ENCODE assay signal across 1 fruit fly cellular context in the genomic region with DNA sequence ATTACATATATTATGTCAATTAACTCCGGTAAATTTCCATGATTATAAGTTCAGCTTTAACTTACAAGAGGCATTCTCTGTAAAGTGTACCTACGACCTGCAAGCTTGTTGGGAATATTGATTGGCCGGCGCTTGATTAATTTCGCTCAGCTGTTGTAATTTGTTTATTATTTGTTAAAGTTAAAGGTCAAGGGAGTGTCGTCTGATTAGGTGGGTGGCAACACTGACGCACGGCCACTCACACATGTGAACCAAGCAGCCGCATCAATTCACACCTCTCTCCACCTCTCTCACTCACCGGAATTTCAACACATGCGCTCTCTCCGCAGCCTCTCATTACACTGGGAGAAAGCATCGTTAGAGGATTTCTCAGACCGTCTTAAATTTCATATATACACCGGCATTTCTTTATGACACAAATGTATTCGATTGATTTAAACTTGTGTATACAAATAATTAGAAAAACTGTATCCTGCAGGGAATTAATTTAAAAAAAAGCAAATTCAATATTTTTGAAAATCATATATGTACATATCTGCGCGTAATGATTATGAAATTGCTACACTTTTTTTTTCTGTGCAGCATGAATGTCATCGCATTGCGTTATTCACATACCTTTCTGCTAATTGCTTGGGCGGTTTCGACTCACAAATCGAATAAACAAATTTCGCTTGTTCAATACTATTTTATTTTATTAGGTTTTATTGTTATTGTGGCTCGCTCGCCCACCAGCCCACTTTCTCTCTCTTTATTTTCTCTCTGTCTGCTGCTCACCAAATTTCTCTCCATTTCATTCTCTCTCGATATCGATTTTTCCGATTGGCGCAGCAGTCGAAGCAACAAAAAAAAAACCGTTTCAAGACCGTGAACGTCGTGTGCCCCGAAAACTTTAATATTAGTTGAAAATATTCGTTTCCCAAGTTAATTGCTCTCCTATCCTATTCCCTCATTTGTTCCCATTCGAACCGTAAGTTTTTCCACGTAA.
A peak's percentile ranks its signal among the peaks of the same experiment; 100 is the strongest.
TF ChIP-seq lines count a peak whose summit lies in the region.

No protein-coding gene starts in this region.

TF ChIP-seq in whole organism, embryonic, 481 proteins besides CTCF, POLR2A, EP300 and RAD21 (continued from another document and continues in another):
- TF ChIP-seq ash1 (GFP tag; optimal IDR thresholded peaks at IDR 0.05; lab: Kevin White, UChicago) (peak; percentile 43), en (GFP tag; optimal IDR thresholded peaks at IDR 0.05; lab: Kevin White, UChicago) (peak; percentile 82), Max (GFP tag; optimal IDR thresholded peaks at IDR 0.05; lab: Kevin White, UChicago) (peak; percentile 93), fd3F (GFP tag; optimal IDR thresholded peaks at IDR 0.05; lab: Kevin White, UChicago) (peak; percentile 88), NFAT (GFP tag; IDR thresholded peaks at IDR 0.05; lab: Robert Waterston, UW) (peak; percentile 63; the same call in 1 of the 2 replicates), aop (GFP tag; IDR thresholded peaks at IDR 0.05; lab: Robert Waterston, UW) (peak; percentile 15; the same call in 1 of the 2 replicates), onecut (GFP tag; IDR thresholded peaks at IDR 0.05; lab: Robert Waterston, UW) (peak; percentile 100), CG2712 (tag; optimal IDR thresholded peaks at IDR 0.05; lab: Kevin White, UChicago) (peak; percentile 96), CG32532 (GFP tag; IDR thresholded peaks at IDR 0.05; lab: Robert Waterston, UW) (peak; percentile 90), CG8388 (GFP tag; optimal IDR thresholded peaks at IDR 0.05; lab: Kevin White, UChicago) (peak; percentile 92), pb (GFP tag; optimal IDR thresholded peaks at IDR 0.05; lab: Kevin White, UChicago) (peak; percentile 64), sens (GFP tag; lab: Kevin White, UChicago) (peak; percentile 99), ham (GFP tag; IDR thresholded peaks at IDR 0.05; lab: Robert Waterston, UW) (no peak), Poxn (GFP tag; IDR thresholded peaks at IDR 0.05; lab: Robert Waterston, UW) (peak; percentile 47; the same call in 1 of the 2 replicates), CG8944 (GFP tag; optimal IDR thresholded peaks at IDR 0.05; lab: Kevin White, UChicago) (peak; percentile 87), slou (GFP tag; optimal IDR thresholded peaks at IDR 0.05; lab: Kevin White, UChicago) (peak; percentile 86), ind (GFP tag; optimal IDR thresholded peaks at IDR 0.05; lab: Kevin White, UChicago) (peak; percentile 92), eve (GFP tag; optimal IDR thresholded peaks at IDR 0.05; lab: Kevin White, UChicago) (no peak), CG10959 (GFP tag; IDR thresholded peaks at IDR 0.05; lab: Robert Waterston, UW) (peak; percentile 78), NC2β (GFP tag; optimal IDR thresholded peaks at IDR 0.05; lab: Kevin White, UChicago) (peak; percentile 88), GATAe (GFP tag; conservative IDR thresholded peaks at IDR 0.05; lab: Robert Waterston, UW) (peak; percentile 65), Neu2 (GFP tag; optimal IDR thresholded peaks at IDR 0.05; lab: Kevin White, UChicago; ENCODE audit: borderline replicate concordance) (peak; percentile 46), exex (tag; optimal IDR thresholded peaks at IDR 0.05; lab: Kevin White, UChicago) (peak; percentile 72), CG6654 (GFP tag; optimal IDR thresholded peaks at IDR 0.05; lab: Kevin White, UChicago) (peak; percentile 82), Hmr (GFP tag; optimal IDR thresholded peaks at IDR 0.05; lab: Kevin White, UChicago) (peak; percentile 95), nerfin-1 (tag; optimal IDR thresholded peaks at IDR 0.05; lab: Kevin White, UChicago) (peak; percentile 93), CG6272 (GFP tag; IDR thresholded peaks at IDR 0.05; lab: Robert Waterston, UW) (peak; percentile 83), CG11695 (GFP tag; IDR thresholded peaks at IDR 0.05; lab: Robert Waterston, UW) (peak; percentile 91), sim (GFP tag; IDR thresholded peaks at IDR 0.05; lab: Robert Waterston, UW) (no peak), CG12236 (GFP tag; optimal IDR thresholded peaks at IDR 0.05; lab: Kevin White, UChicago) (peak; percentile 93), gem (tag; optimal IDR thresholded peaks at IDR 0.05; lab: Kevin White, UChicago) (peak; percentile 96), Fer1 (GFP tag; optimal IDR thresholded peaks at IDR 0.05; lab: Kevin White, UChicago) (peak; percentile 95), CG12942 (GFP tag; optimal IDR thresholded peaks at IDR 0.05; lab: Kevin White, UChicago) (peak; percentile 88), Sry-β (GFP tag; optimal IDR thresholded peaks at IDR 0.05; lab: Kevin White, UChicago) (peak; percentile 51), Med (GFP tag; lab: Kevin White, UChicago) (peak; percentile 94), CG5953 (GFP tag; IDR thresholded peaks at IDR 0.05; lab: Robert Waterston, UW) (peak; percentile 87), Meics (GFP tag; optimal IDR thresholded peaks at IDR 0.05; lab: Kevin White, UChicago) (peak; percentile 94), oc (tag; optimal IDR thresholded peaks at IDR 0.05; lab: Kevin White, UChicago) (peak; percentile 96), D19A (tag; optimal IDR thresholded peaks at IDR 0.05; lab: Kevin White, UChicago) (peak; percentile 92), Doc2 (GFP tag; IDR thresholded peaks at IDR 0.05; lab: Robert Waterston, UW) (peak; percentile 58; the same call in 1 of the 2 replicates), Nf-YC (tag; optimal IDR thresholded peaks at IDR 0.05; lab: Kevin White, UChicago) (peak; percentile 86), CG17568 (GFP tag; optimal IDR thresholded peaks at IDR 0.05; lab: Kevin White, UChicago) (no peak), Stat92E (GFP tag; optimal IDR thresholded peaks at IDR 0.05; lab: Kevin White, UChicago) (peak in 1 of 3 experiments; percentile 85), inv (GFP tag; IDR thresholded peaks at IDR 0.05; lab: Robert Waterston, UW; ENCODE audit: partially characterized antibody) (no peak), cas (GFP tag; IDR thresholded peaks at IDR 0.05; lab: Robert Waterston, UW) (peak; percentile 64), CG7928 (GFP tag; optimal IDR thresholded peaks at IDR 0.05; lab: Kevin White, UChicago) (peak; percentile 56), Rx (GFP tag; IDR thresholded peaks at IDR 0.05; lab: Robert Waterston, UW) (peak; percentile 66), cg (GFP tag; optimal IDR thresholded peaks at IDR 0.05; lab: Kevin White, UChicago) (peak; percentile 61), CG30403 (GFP tag; optimal IDR thresholded peaks at IDR 0.05; lab: Kevin White, UChicago) (peak; percentile 96), CG34376 (GFP tag; optimal IDR thresholded peaks at IDR 0.05; lab: Kevin White, UChicago) (peak; percentile 86), CG3407 (GFP tag; optimal IDR thresholded peaks at IDR 0.05; lab: Kevin White, UChicago) (peak; percentile 88), gfzf (GFP tag; optimal IDR thresholded peaks at IDR 0.05; lab: Kevin White, UChicago) (no peak), Kr (GFP tag; optimal IDR thresholded peaks at IDR 0.05; lab: Kevin White, UChicago) (peak; percentile 21), sd (tag; optimal IDR thresholded peaks at IDR 0.05; lab: Kevin White, UChicago) (peak; percentile 94), E2f1 (GFP tag; IDR thresholded peaks at IDR 0.05; lab: Robert Waterston, UW) (peak; percentile 86), CG14710 (tag; optimal IDR thresholded peaks at IDR 0.05; lab: Kevin White, UChicago) (peak; percentile 93), Hmx (GFP tag; optimal IDR thresholded peaks at IDR 0.05; lab: Kevin White, UChicago) (peak; percentile 78), D (optimal IDR thresholded peaks at IDR 0.05; lab: Kevin White, UChicago) (no peak), D (GFP tag; optimal IDR thresholded peaks at IDR 0.05; lab: Kevin White, UChicago) (peak; percentile 94), Ssrp (tag; optimal IDR thresholded peaks at IDR 0.05; lab: Kevin White, UChicago) (peak; percentile 98), unc-4 (GFP tag; IDR thresholded peaks at IDR 0.05; lab: Robert Waterston, UW; ENCODE audit: partially characterized antibody) (no peak), pfk (GFP tag; optimal IDR thresholded peaks at IDR 0.05; lab: Kevin White, UChicago) (peak; percentile 6), danr (GFP tag; IDR thresholded peaks at IDR 0.05; lab: Robert Waterston, UW) (peak; percentile 66), CG7839 (tag; optimal IDR thresholded peaks at IDR 0.05; lab: Kevin White, UChicago) (peak; percentile 95), CG2129 (GFP tag; IDR thresholded peaks at IDR 0.05; lab: Robert Waterston, UW; ENCODE audit: partially characterized antibody) (no peak), CG3847 (GFP tag; IDR thresholded peaks at IDR 0.05; lab: Robert Waterston, UW) (peak; percentile 87), dimm (GFP tag; IDR thresholded peaks at IDR 0.05; lab: Robert Waterston, UW) (peak; percentile 54), gro (GFP tag; optimal IDR thresholded peaks at IDR 0.05; lab: Kevin White, UChicago) (peak; percentile 73), yki (optimal IDR thresholded peaks at IDR 0.05; lab: Kevin White, UChicago) (no peak), CG2116 (GFP tag; optimal IDR thresholded peaks at IDR 0.05; lab: Kevin White, UChicago) (peak; percentile 75), CG11398 (GFP tag; optimal IDR thresholded peaks at IDR 0.05; lab: Kevin White, UChicago) (peak; percentile 86), hbn (GFP tag; IDR thresholded peaks at IDR 0.05; lab: Robert Waterston, UW; ENCODE audit: partially characterized antibody) (no peak), CG12071 (GFP tag; optimal IDR thresholded peaks at IDR 0.05; lab: Kevin White, UChicago) (peak; percentile 84), CG12155 (GFP tag; optimal IDR thresholded peaks at IDR 0.05; lab: Kevin White, UChicago) (peak; percentile 88), z (GFP tag; IDR thresholded peaks at IDR 0.05; lab: Robert Waterston, UW) (0 out of 3 replicates have a peak, but pooled peaks have one; percentile 7), prd (optimal IDR thresholded peaks at IDR 0.05; lab: Kevin White, UChicago) (no peak), prd (GFP tag; IDR thresholded peaks at IDR 0.05; lab: Robert Waterston, UW) (peak; percentile 93), Dbx (GFP tag; IDR thresholded peaks at IDR 0.05; lab: Robert Waterston, UW) (peak; percentile 83), CG1603 (tag; optimal IDR thresholded peaks at IDR 0.05; lab: Kevin White, UChicago) (no peak), crc (GFP tag; optimal IDR thresholded peaks at IDR 0.05; lab: Kevin White, UChicago) (peak; percentile 88), crol (GFP tag; IDR thresholded peaks at IDR 0.05; lab: Robert Waterston, UW) (peak; percentile 66), Xbp1 (GFP tag; optimal IDR thresholded peaks at IDR 0.05; lab: Kevin White, UChicago) (peak; percentile 94), Dek (tag; optimal IDR thresholded peaks at IDR 0.05; lab: Kevin White, UChicago) (peak; percentile 89), CG4854 (GFP tag; optimal IDR thresholded peaks at IDR 0.05; lab: Kevin White, UChicago) (peak; percentile 84), Awh (GFP tag; IDR thresholded peaks at IDR 0.05; lab: Robert Waterston, UW) (peak; percentile 82), stc (GFP tag; IDR thresholded peaks at IDR 0.05; lab: Robert Waterston, UW) (peak; percentile 93), CkIIα-i1 (GFP tag; IDR thresholded peaks at IDR 0.05; lab: Robert Waterston, UW) (no peak), CG8089 (GFP tag; optimal IDR thresholded peaks at IDR 0.05; lab: Kevin White, UChicago) (peak; percentile 89), CG15011 (GFP tag; optimal IDR thresholded peaks at IDR 0.05; lab: Kevin White, UChicago) (peak; percentile 89), pum (GFP tag; optimal IDR thresholded peaks at IDR 0.05; lab: Kevin White, UChicago) (peak; percentile 91), sc (optimal IDR thresholded peaks at IDR 0.05; lab: Kevin White, UChicago) (no peak), sc (GFP tag; optimal IDR thresholded peaks at IDR 0.05; lab: Kevin White, UChicago) (peak; percentile 89), tll (GFP tag; optimal IDR thresholded peaks at IDR 0.05; lab: Kevin White, UChicago) (peak in 1 of 2 experiments; percentile 52), CG10654 (GFP tag; optimal IDR thresholded peaks at IDR 0.05; lab: Kevin White, UChicago) (peak; percentile 89), croc (GFP tag; conservative IDR thresholded peaks at IDR 0.05; lab: Robert Waterston, UW) (peak; percentile 90), MBD-R2 (GFP tag; IDR thresholded peaks at IDR 0.05; lab: Robert Waterston, UW) (peak; percentile 57; the same call in 1 of the 2 replicates), Atf-2 (GFP tag; optimal IDR thresholded peaks at IDR 0.05; lab: Kevin White, UChicago) (peak; percentile 92), CG15479 (GFP tag; optimal IDR thresholded peaks at IDR 0.05; lab: Kevin White, UChicago) (peak; percentile 45), pnt (GFP tag; optimal IDR thresholded peaks at IDR 0.05; lab: Kevin White, UChicago) (peak; percentile 71), CG10462 (GFP tag; optimal IDR thresholded peaks at IDR 0.05; lab: Kevin White, UChicago) (peak; percentile 93), phol (tag; optimal IDR thresholded peaks at IDR 0.05; lab: Kevin White, UChicago) (peak; percentile 96), hth (optimal IDR thresholded peaks at IDR 0.05; lab: Kevin White, UChicago) (no peak), peb (GFP tag; IDR thresholded peaks at IDR 0.05; lab: Robert Waterston, UW) (peak; percentile 84), tio (GFP tag; optimal IDR thresholded peaks at IDR 0.05; lab: Kevin White, UChicago) (peak; percentile 94), klu (GFP tag; IDR thresholded peaks at IDR 0.05; lab: Robert Waterston, UW) (peak; percentile 88; the same call in 1 of the 2 replicates), CG17802 (tag; optimal IDR thresholded peaks at IDR 0.05; lab: Kevin White, UChicago) (peak; percentile 54), gcm (GFP tag; optimal IDR thresholded peaks at IDR 0.05; lab: Kevin White, UChicago) (peak; percentile 92), maf-S (GFP tag; optimal IDR thresholded peaks at IDR 0.05; lab: Kevin White, UChicago) (peak; percentile 90), rib (GFP tag; IDR thresholded peaks at IDR 0.05; lab: Robert Waterston, UW) (no peak; the same call in 1 of the 2 replicates), CG10274 (GFP tag; optimal IDR thresholded peaks at IDR 0.05; lab: Kevin White, UChicago) (peak; percentile 80), dmrt99B (tag; optimal IDR thresholded peaks at IDR 0.05; lab: Kevin White, UChicago) (peak; percentile 95), shn (GFP tag; optimal IDR thresholded peaks at IDR 0.05; lab: Kevin White, UChicago) (peak; percentile 90), CG32772 (GFP tag; IDR thresholded peaks at IDR 0.05; lab: Robert Waterston, UW) (peak; percentile 89), CG30431 (GFP tag; optimal IDR thresholded peaks at IDR 0.05; lab: Kevin White, UChicago) (peak; percentile 87), CG3726 (GFP tag; IDR thresholded peaks at IDR 0.05; lab: Robert Waterston, UW) (peak; percentile 72), ci (GFP tag; IDR thresholded peaks at IDR 0.05; lab: Robert Waterston, UW) (peak; percentile 93), trh (GFP tag; optimal IDR thresholded peaks at IDR 0.05; lab: Kevin White, UChicago) (peak; percentile 71), CG12299 (tag; optimal IDR thresholded peaks at IDR 0.05; lab: Kevin White, UChicago) (peak; percentile 87), zf30C (GFP tag; optimal IDR thresholded peaks at IDR 0.05; lab: Kevin White, UChicago) (peak; percentile 95)
